Worm (Caenorhabditis elegans): ENCODE results near the gene C32D5.4.

C32D5.4 gene

ce11 chrII:6348360-6348759, 25.5 kb upstream of the C32D5.4 start (continued):
- TF ChIP-seq lsy-2 (tag; optimal IDR thresholded peaks at IDR 0.05) = peak; percentile 72 to 92
- TF ChIP-seq fos-1 (tag; optimal IDR thresholded peaks at IDR 0.05) = peak; percentile 92
- TF ChIP-seq nhr-25 (tag; optimal IDR thresholded peaks at IDR 0.05) = peak; percentile 96
- TF ChIP-seq nhr-77 (tag; optimal IDR thresholded peaks at IDR 0.05) = no peak
- TF ChIP-seq mdl-1 (tag; optimal IDR thresholded peaks at IDR 0.05) = peak; percentile 56 to 87
- TF ChIP-seq nhr-237 (tag; optimal IDR thresholded peaks at IDR 0.05) = peak; percentile 61

ce11 chrII:6347341-6348118, 24.7 kb upstream of the C32D5.4 start, which contains the start of gene lgg-1:
lgg-1 (minus strand) TSS chrII:6347719.
- TF ChIP-seq zag-1 (tag; optimal IDR thresholded peaks at IDR 0.05) = peak; percentile 71
- no peak for TF ChIP-seq unc-39 (tag; optimal IDR thresholded peaks at IDR 0.05)
- no peak for TF ChIP-seq elt-3 (tag; optimal IDR thresholded peaks at IDR 0.05)
- peak; percentile 50 for TF ChIP-seq nhr-21 (tag; optimal IDR thresholded peaks at IDR 0.05)
- no peak for TF ChIP-seq aly-2 (tag; optimal IDR thresholded peaks at IDR 0.05)
- TF ChIP-seq nhr-237 (tag; optimal IDR thresholded peaks at IDR 0.05) = no peak
- TF ChIP-seq Y55F3AM.14 (GFP tag; optimal IDR thresholded peaks at IDR 0.05) = peak; percentile 36
- TF ChIP-seq ztf-4 (tag; optimal IDR thresholded peaks at IDR 0.05) = no peak
- TF ChIP-seq lin-13 (GFP tag; optimal IDR thresholded peaks at IDR 0.05) = peak; percentile 15
- peak; percentile 55 for TF ChIP-seq fos-1 (tag; optimal IDR thresholded peaks at IDR 0.05)
- peak; percentile 9 for TF ChIP-seq sem-4 (tag; optimal IDR thresholded peaks at IDR 0.05)
- TF ChIP-seq nhr-25 (tag; optimal IDR thresholded peaks at IDR 0.05) = peak; percentile 55
- peak; percentile 81 for TF ChIP-seq C34F6.9 (tag; optimal IDR thresholded peaks at IDR 0.05)
- no peak for TF ChIP-seq lin-39 (tag; optimal IDR thresholded peaks at IDR 0.05)
- peak; percentile 48 for TF ChIP-seq nhr-6 (tag; optimal IDR thresholded peaks at IDR 0.05)
- peak; percentile 14 for TF ChIP-seq unc-62 (GFP tag; optimal IDR thresholded peaks at IDR 0.05)
- peak; percentile 51 for TF ChIP-seq sma-9 (GFP tag; optimal IDR thresholded peaks at IDR 0.05)
- no peak for TF ChIP-seq sma-9 (tag; optimal IDR thresholded peaks at IDR 0.05)
- TF ChIP-seq peb-1 (tag; optimal IDR thresholded peaks at IDR 0.05) = no peak
- TF ChIP-seq blmp-1 (tag; optimal IDR thresholded peaks at IDR 0.05; ENCODE audit: insufficient read depth) = peak; percentile 83
- peak; percentile 91 for TF ChIP-seq nhr-129 (tag; optimal IDR thresholded peaks at IDR 0.05)
- peak; percentile 28 for TF ChIP-seq ceh-82 (tag; optimal IDR thresholded peaks at IDR 0.05)
- TF ChIP-seq crh-2 (tag; optimal IDR thresholded peaks at IDR 0.05) = peak; percentile 51
- no peak for TF ChIP-seq mbf-1 (tag; optimal IDR thresholded peaks at IDR 0.05)
- TF ChIP-seq sma-3 (GFP tag; optimal IDR thresholded peaks at IDR 0.05) = peak; percentile 35
- TF ChIP-seq lin-11 (tag; optimal IDR thresholded peaks at IDR 0.05) = peak; percentile 60
- TF ChIP-seq unc-55 (GFP tag; optimal IDR thresholded peaks at IDR 0.05) = peak; percentile 68
- peak; percentile 36 to 59 for TF ChIP-seq lsy-2 (tag; optimal IDR thresholded peaks at IDR 0.05)
- TF ChIP-seq mdl-1 (tag; optimal IDR thresholded peaks at IDR 0.05) = peak; percentile 14 to 25
- peak; percentile 45 for TF ChIP-seq egl-27 (tag; optimal IDR thresholded peaks at IDR 0.05)
- TF ChIP-seq ama-1 (optimal IDR thresholded peaks at IDR 0.05) = peak; percentile 97

- peak; percentile 89 for TF ChIP-seq nhr-129 (tag; optimal IDR thresholded peaks at IDR 0.05)
- no peak for TF ChIP-seq mdl-1 (tag; optimal IDR thresholded peaks at IDR 0.05)
- TF ChIP-seq ceh-16 (tag; optimal IDR thresholded peaks at IDR 0.05) = no peak
- peak; percentile 90 for TF ChIP-seq nhr-21 (tag; optimal IDR thresholded peaks at IDR 0.05)
- TF ChIP-seq nhr-12 (tag; optimal IDR thresholded peaks at IDR 0.05) = no peak
- no peak for TF ChIP-seq R02D3.7 (tag; optimal IDR thresholded peaks at IDR 0.05)
- no peak for TF ChIP-seq dmd-4 (tag; optimal IDR thresholded peaks at IDR 0.05)
- TF ChIP-seq gmeb-1 (tag; optimal IDR thresholded peaks at IDR 0.05) = peak; percentile 55
- no peak for TF ChIP-seq zag-1 (tag; optimal IDR thresholded peaks at IDR 0.05)
- TF ChIP-seq lin-13 (GFP tag; optimal IDR thresholded peaks at IDR 0.05) = peak; percentile 73
- TF ChIP-seq egl-27 (tag; optimal IDR thresholded peaks at IDR 0.05) = peak; percentile 25
- peak; percentile 95 for TF ChIP-seq ztf-4 (tag; optimal IDR thresholded peaks at IDR 0.05)
- TF ChIP-seq C34F6.9 (tag; optimal IDR thresholded peaks at IDR 0.05) = peak; percentile 78
- no peak for TF ChIP-seq aly-2 (tag; optimal IDR thresholded peaks at IDR 0.05)
- no peak for TF ChIP-seq lin-39 (tag; optimal IDR thresholded peaks at IDR 0.05)
- TF ChIP-seq Y55F3AM.14 (GFP tag; optimal IDR thresholded peaks at IDR 0.05) = peak; percentile 20
- peak; percentile 79 for TF ChIP-seq sma-3 (GFP tag; optimal IDR thresholded peaks at IDR 0.05)
- 0 out of 2 replicates have a peak, but pooled peaks have one; percentile 66 for TF ChIP-seq ztf-1 (GFP tag; conservative IDR thresholded peaks at IDR 0.05)
- TF ChIP-seq fos-1 (tag; optimal IDR thresholded peaks at IDR 0.05) = peak; percentile 14
- no peak for TF ChIP-seq mbf-1 (tag; optimal IDR thresholded peaks at IDR 0.05)
- no peak for TF ChIP-seq nhr-23 (tag; optimal IDR thresholded peaks at IDR 0.05)
- peak; percentile 98 for TF ChIP-seq ama-1 (optimal IDR thresholded peaks at IDR 0.05)
- TF ChIP-seq ztf-11 (tag; optimal IDR thresholded peaks at IDR 0.05) = no peak
- peak; percentile 53 for TF ChIP-seq unc-55 (GFP tag; optimal IDR thresholded peaks at IDR 0.05)
- peak; percentile 37 to 83 for TF ChIP-seq lsy-2 (tag; optimal IDR thresholded peaks at IDR 0.05)
- no peak for TF ChIP-seq nhr-77 (tag; optimal IDR thresholded peaks at IDR 0.05)
- TF ChIP-seq unc-39 (tag; optimal IDR thresholded peaks at IDR 0.05) = no peak
- TF ChIP-seq ZK546.5 (tag; optimal IDR thresholded peaks at IDR 0.05) = no peak
- no peak for TF ChIP-seq snpc-4 (tag; optimal IDR thresholded peaks at IDR 0.05)
- no peak for TF ChIP-seq alr-1 (tag; optimal IDR thresholded peaks at IDR 0.05)
- TF ChIP-seq elt-3 (tag; optimal IDR thresholded peaks at IDR 0.05) = no peak
- TF ChIP-seq skn-1 (tag; optimal IDR thresholded peaks at IDR 0.05) = peak; percentile 82
- TF ChIP-seq nhr-11 (tag; optimal IDR thresholded peaks at IDR 0.05) = no peak
- TF ChIP-seq sma-9 (GFP tag; optimal IDR thresholded peaks at IDR 0.05) = peak; percentile 62
- TF ChIP-seq sma-9 (tag; optimal IDR thresholded peaks at IDR 0.05) = no peak
These were observed 23.7 kb upstream of the C32D5.4 start for ce11 chrII:6346551-6347079.

Measured in whole organism, L2 larva.